Worm (Caenorhabditis elegans): ENCODE data around the gene F55G1.15.

The F55G1.15 gene

DNA sequence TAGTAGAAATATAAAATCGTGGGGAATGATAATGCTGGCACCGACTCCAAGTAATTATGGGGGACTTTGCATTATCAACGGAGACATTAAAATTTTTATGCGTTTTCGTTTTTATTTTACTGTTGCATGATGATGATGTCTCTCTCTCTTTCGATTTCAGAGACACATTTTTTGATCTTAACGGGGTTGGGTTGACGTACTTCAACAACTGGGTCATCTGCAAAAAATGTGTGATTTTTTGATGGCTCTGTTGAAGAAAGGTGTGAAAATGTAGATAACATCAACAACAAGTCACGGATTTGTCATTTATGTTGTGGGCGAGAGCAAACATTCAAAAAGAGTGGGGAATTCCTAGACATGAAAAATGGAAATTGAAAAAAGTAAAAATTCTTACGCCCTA lies at the start of gene F55G1.15:
Gene F55G1.15 (minus strand): TSS at position 101 of the 400 bp plus-strand sequence.
- TF ChIP-seq unc-62 (GFP tag; optimal IDR thresholded peaks at IDR 0.05), result no peak

DNA sequence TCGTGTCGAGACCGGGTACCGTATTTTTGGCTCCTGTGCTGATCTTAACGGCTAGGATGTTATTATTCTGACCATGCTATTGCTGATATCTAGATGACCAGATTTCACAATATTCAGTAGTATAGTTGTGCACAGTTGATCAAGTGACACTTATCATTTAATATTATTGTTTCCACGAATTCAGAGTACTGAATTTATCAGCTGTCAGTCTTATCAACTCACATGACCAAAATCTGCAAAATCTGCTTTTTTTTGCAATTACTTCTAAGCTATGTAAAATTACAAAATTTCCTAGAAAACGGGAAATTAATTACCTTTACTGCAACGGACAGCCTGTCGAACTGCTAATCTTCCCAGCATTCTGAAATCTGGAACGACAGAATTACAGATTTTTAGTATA lies 49.2 kb upstream of the F55G1.15 start, which contains the start of gene pam-1:
Gene pam-1 (minus strand): TSS at position 368 of the 400 bp plus-strand sequence.
- TF ChIP-seq unc-62 (GFP tag; optimal IDR thresholded peaks at IDR 0.05), result no peak

ce11 chrIV:7549844-7550243 lies 48.6 kb upstream of the F55G1.15 start:
- no peak for TF ChIP-seq unc-62 (GFP tag; optimal IDR thresholded peaks at IDR 0.05)

DNA sequence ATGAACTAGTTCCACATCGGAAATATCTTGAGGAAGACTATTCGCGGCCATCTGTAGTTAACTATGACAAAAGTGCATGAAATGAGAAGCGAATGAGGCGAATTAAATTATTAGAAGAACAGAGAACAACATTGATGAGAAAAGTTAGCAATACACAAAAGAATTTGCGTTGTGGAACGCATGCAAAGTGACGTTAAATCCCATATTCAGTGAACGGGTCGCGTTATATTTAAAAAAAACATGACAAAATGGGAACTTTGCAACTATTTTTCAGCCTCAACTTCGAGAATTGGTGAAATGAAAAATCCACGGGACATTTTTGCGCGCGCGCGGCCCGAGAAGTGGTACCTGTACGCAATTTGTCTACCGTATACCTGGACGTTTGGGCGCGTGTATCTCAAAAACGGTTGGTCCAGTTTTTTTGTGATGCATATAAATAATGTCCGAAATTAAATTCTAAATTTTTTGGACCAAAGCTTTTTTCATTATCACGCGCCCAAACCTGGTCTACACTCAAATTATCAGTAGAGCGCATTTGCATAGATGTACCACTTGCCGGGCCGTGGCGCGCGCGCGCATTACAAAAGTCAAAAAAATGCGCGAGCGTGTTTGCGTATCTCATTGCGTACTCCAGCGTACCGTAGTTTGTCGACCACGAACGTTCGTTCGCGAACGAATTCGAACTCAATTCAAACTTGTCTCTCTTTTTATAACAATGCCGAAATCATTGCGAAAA lies 46.8 kb upstream of the F55G1.15 start, which contains the start of the genes cdd-2 and oef-1:
Gene cdd-2 (minus strand): TSS at position 51 of the 736 bp plus-strand sequence.
Gene oef-1 (plus strand): TSS at position 575 of the 736 bp plus-strand sequence.
- TF ChIP-seq unc-62 (GFP tag; optimal IDR thresholded peaks at IDR 0.05), result no peak

- TF ChIP-seq unc-62 (GFP tag; optimal IDR thresholded peaks at IDR 0.05), result no peak
Measured at ce11 chrIV:7543662-7544061, 42.4 kb upstream of the F55G1.15 start.

DNA sequence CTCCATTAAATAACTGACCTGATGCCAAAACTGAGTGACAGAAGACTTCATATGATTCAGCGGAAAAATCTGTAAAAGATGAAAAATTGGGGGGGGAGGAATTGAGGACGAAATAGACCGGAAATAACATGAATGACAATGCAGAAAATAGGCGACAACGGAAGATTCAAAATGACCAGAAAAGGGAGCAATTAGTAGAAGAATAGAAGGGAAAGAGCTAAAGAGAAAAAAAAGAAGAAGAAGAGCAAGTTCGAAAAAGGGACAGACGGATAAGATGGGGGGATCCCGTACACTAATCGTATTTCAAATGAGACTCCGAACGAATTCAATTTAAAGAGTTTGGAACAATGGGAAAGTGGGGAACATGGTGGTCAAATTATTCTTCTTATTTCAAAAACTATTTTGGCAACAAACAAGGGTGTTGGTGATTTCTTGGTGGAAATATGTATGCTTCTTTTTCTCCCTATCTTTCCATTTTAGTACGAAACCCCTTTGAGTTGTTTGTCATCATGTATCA lies 41.3 kb upstream of the F55G1.15 start, which contains the start of gene R05G6.10:
Gene R05G6.10 (minus strand): TSS at position 51 of the 517 bp plus-strand sequence.
- no peak for TF ChIP-seq unc-62 (GFP tag; optimal IDR thresholded peaks at IDR 0.05)

- no peak for TF ChIP-seq unc-62 (GFP tag; optimal IDR thresholded peaks at IDR 0.05)
Measured at ce11 chrIV:7532360-7532759, 31.1 kb upstream of the F55G1.15 start, which contains the start of gene R05G6.1. Gene R05G6.1, plus strand, starts transcription at chrIV:7532660.

ce11 chrIV:7530226-7531070 lies 29.2 kb upstream of the F55G1.15 start:
- TF ChIP-seq unc-62 (GFP tag; optimal IDR thresholded peaks at IDR 0.05), result no peak

DNA sequence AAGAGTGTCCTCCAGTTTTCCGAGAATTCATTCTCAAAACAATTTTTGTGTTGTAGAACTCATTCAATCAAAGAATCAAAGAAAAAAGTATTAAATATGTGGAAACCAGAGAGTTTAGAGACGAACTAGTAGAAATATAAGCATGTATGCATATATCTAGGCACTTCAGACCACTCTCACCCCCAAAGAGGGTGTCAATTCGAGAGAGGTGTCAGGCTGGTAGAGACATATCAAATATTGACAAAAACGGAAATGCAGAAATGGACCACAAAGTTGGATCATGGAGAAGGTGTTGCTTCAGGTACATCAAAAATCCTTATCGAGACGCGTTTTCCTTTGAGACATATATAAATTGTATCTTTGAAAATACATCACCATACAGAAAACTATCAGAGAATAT lies 22.5 kb upstream of the F55G1.15 start:
- no peak for TF ChIP-seq unc-62 (GFP tag; optimal IDR thresholded peaks at IDR 0.05)

DNA sequence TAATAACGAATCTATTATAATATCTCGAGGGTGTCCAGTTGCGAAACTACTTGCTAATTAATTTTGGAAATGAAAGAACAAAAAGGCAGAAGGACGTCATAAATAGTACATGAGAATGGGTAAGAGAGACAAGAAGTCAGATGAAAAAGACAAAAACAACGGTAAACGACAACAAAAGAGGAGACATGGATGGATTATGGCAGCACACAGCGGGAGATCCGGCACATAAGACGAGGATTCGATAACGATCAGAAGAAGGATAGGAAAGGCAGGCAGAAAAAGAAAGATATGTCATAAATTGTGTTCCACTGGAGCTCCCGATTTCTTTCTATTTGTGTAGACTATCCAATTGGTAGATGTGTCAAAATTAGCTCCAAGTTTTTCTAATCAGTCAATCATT lies 20.4 kb upstream of the F55G1.15 start:
- TF ChIP-seq unc-62 (GFP tag; optimal IDR thresholded peaks at IDR 0.05), result no peak

DNA sequence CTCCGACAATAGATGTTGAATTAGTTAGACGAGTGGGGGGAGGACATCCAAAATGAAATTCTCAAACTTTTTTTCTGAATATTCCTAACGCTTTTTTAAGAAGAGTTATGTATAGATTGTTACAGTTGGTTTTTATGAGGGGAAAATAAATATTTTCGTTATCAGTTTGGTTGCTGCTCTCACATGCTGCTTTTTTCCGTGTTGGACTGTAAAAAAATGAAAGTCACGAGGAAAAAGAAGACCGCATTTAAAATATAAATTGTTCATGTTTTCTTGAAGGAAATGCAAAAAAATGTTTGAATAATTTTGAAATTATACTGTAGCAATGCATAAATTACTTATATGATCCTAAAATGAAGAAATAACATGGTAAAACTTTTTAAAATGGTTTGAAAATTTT lies 19.6 kb upstream of the F55G1.15 start:
- TF ChIP-seq unc-62 (GFP tag; optimal IDR thresholded peaks at IDR 0.05), result no peak

- no peak for TF ChIP-seq unc-62 (GFP tag; optimal IDR thresholded peaks at IDR 0.05)
Measured at ce11 chrIV:7520258-7520657, 19.0 kb upstream of the F55G1.15 start.

- no peak for TF ChIP-seq unc-62 (GFP tag; optimal IDR thresholded peaks at IDR 0.05)
Measured at ce11 chrIV:7516167-7516566, 14.9 kb upstream of the F55G1.15 start, which contains the start of the genes R05G6.9 and R05G6.3. Gene R05G6.9, minus strand, starts transcription at chrIV:7516267. Gene R05G6.3, plus strand, starts transcription at chrIV:7516552.

DNA sequence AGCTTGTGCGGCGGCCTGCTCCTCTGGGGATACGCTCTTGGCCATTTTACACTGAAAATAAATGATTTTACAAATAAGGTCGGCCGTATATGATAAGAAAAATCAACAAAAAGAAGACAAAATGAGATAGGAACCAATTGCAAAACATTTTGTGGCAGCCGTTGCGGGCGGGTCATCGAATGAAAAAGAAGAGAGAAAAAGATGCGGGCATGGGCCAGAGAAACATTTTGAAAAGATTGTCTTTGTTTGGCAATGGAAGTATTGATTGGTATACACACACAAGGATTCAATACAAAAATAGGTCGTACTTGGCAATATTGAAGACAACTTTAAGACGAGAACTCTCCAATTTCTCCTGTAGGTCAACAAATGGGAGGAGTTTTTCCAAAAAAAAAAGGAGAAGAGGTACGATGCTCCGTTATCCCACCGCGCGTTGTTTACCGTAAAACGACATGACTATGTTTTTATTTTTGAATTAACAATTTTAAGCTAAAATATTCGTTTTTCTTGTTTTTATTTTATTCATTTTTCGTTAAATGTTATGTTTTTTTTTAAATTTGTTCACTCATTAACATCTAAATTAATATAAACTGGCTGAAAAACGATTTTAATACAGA lies 11.5 kb upstream of the F55G1.15 start, which contains the start of the genes plc-4 and R05G6.4:
Gene plc-4 (minus strand): TSS at position 51 of the 617 bp plus-strand sequence.
Gene R05G6.4 (plus strand): TSS at position 617 of the 617 bp plus-strand sequence.
- TF ChIP-seq unc-62 (GFP tag; optimal IDR thresholded peaks at IDR 0.05), result no peak

- no peak for TF ChIP-seq unc-62 (GFP tag; optimal IDR thresholded peaks at IDR 0.05)
Measured at ce11 chrIV:7510829-7511228, 9.6 kb upstream of the F55G1.15 start.
